Fruit fly (Drosophila melanogaster): ENCODE results near the gene CG2656.
A peak's percentile ranks its signal among the peaks of the same experiment; 100 is the strongest.

Gene CG2656

dm6 chr3R:7108589-7109312, 35.8 kb upstream of the CG2656 start (continued):
- peak; percentile 98 for TF ChIP-seq Ssrp (tag; optimal IDR thresholded peaks at IDR 0.05)
- peak; percentile 96 for TF ChIP-seq twi (tag; optimal IDR thresholded peaks at IDR 0.05)
- TF ChIP-seq CG10274 (GFP tag; optimal IDR thresholded peaks at IDR 0.05) = peak; percentile 40
- TF ChIP-seq zen2 (GFP tag; IDR thresholded peaks at IDR 0.05; ENCODE audit: partially characterized antibody) = no peak
- TF ChIP-seq CrebB (tag; optimal IDR thresholded peaks at IDR 0.05) = peak; percentile 90
- no peak for TF ChIP-seq CG16813 (GFP tag; IDR thresholded peaks at IDR 0.05; ENCODE audit: partially characterized antibody)
- TF ChIP-seq CG11695 (GFP tag; IDR thresholded peaks at IDR 0.05) = no peak
- TF ChIP-seq CG31388 (GFP tag; optimal IDR thresholded peaks at IDR 0.05) = peak; percentile 88
- peak; percentile 74 for TF ChIP-seq pros (GFP tag; optimal IDR thresholded peaks at IDR 0.05)
- peak; percentile 64 for TF ChIP-seq da (GFP tag; optimal IDR thresholded peaks at IDR 0.05)
- TF ChIP-seq danr (GFP tag; IDR thresholded peaks at IDR 0.05) = no peak
- peak; percentile 95 for TF ChIP-seq CG8290 (GFP tag; optimal IDR thresholded peaks at IDR 0.05)
- TF ChIP-seq CG8290 (tag; optimal IDR thresholded peaks at IDR 0.05) = peak; percentile 50 to 91
- no peak for TF ChIP-seq Doc3 (GFP tag; IDR thresholded peaks at IDR 0.05; ENCODE audit: partially characterized antibody)
- TF ChIP-seq CG7963 (GFP tag; IDR thresholded peaks at IDR 0.05; ENCODE audit: partially characterized antibody) = no peak
- TF ChIP-seq CG11398 (GFP tag; optimal IDR thresholded peaks at IDR 0.05) = peak; percentile 91
- TF ChIP-seq CG1529 (GFP tag; optimal IDR thresholded peaks at IDR 0.05) = peak; percentile 97
- peak; percentile 81 for TF ChIP-seq CG4854 (GFP tag; optimal IDR thresholded peaks at IDR 0.05)
- peak; percentile 93 for TF ChIP-seq CG1233 (GFP tag; optimal IDR thresholded peaks at IDR 0.05)
- TF ChIP-seq gce (GFP tag; IDR thresholded peaks at IDR 0.05) = no peak
- peak; percentile 95 for TF ChIP-seq cg (GFP tag; optimal IDR thresholded peaks at IDR 0.05)
- peak; percentile 77 for TF ChIP-seq Usf (GFP tag; optimal IDR thresholded peaks at IDR 0.05)
- peak; percentile 63; the same call in 3 of the 4 replicates for TF ChIP-seq Gug (GFP tag; IDR thresholded peaks at IDR 0.05)
- peak; percentile 74 for TF ChIP-seq CG6654 (GFP tag; optimal IDR thresholded peaks at IDR 0.05)
- TF ChIP-seq CG2889 (GFP tag; IDR thresholded peaks at IDR 0.05) = no peak
- no peak for TF ChIP-seq CG10959 (GFP tag; IDR thresholded peaks at IDR 0.05)
- TF ChIP-seq HLH3B (GFP tag; IDR thresholded peaks at IDR 0.05) = no peak
- TF ChIP-seq gsb (GFP tag; IDR thresholded peaks at IDR 0.05) = no peak
- no peak for TF ChIP-seq Lim3 (GFP tag; IDR thresholded peaks at IDR 0.05)
- peak; percentile 85 for TF ChIP-seq CG33213 (GFP tag; optimal IDR thresholded peaks at IDR 0.05)
- TF ChIP-seq CG3995 (GFP tag; optimal IDR thresholded peaks at IDR 0.05) = no peak
- TF ChIP-seq bigmax (GFP tag; optimal IDR thresholded peaks at IDR 0.05) = no peak
- TF ChIP-seq vfl (GFP tag; optimal IDR thresholded peaks at IDR 0.05) = no peak
- TF ChIP-seq CG4404 (GFP tag; IDR thresholded peaks at IDR 0.05) = no peak
- TF ChIP-seq gfzf (GFP tag; optimal IDR thresholded peaks at IDR 0.05) = no peak
- TF ChIP-seq Hr3 (GFP tag; optimal IDR thresholded peaks at IDR 0.05) = peak; percentile 96
- TF ChIP-seq CG4328 (GFP tag; optimal IDR thresholded peaks at IDR 0.05) = peak; percentile 88
- TF ChIP-seq her (GFP tag; optimal IDR thresholded peaks at IDR 0.05) = peak; percentile 38
- TF ChIP-seq CG18476 (GFP tag; optimal IDR thresholded peaks at IDR 0.05) = peak; percentile 91
- peak; percentile 97 for TF ChIP-seq Sox100B (GFP tag; optimal IDR thresholded peaks at IDR 0.05)
- peak; percentile 90 for TF ChIP-seq salm (tag; optimal IDR thresholded peaks at IDR 0.05)
- peak; percentile 77 for TF ChIP-seq Hmx (GFP tag; optimal IDR thresholded peaks at IDR 0.05)
- no peak for TF ChIP-seq Hr39 (optimal IDR thresholded peaks at IDR 0.05)
- TF ChIP-seq ATbp (GFP tag; optimal IDR thresholded peaks at IDR 0.05) = peak; percentile 96
- TF ChIP-seq CG6272 (GFP tag; IDR thresholded peaks at IDR 0.05) = peak; percentile 86
- no peak for TF ChIP-seq rib (GFP tag; IDR thresholded peaks at IDR 0.05)
- TF ChIP-seq insv (GFP tag; optimal IDR thresholded peaks at IDR 0.05) = no peak
- peak; percentile 92 for TF ChIP-seq CG9437 (GFP tag; optimal IDR thresholded peaks at IDR 0.05)
- TF ChIP-seq CG8281 (tag; optimal IDR thresholded peaks at IDR 0.05) = peak; percentile 84
- peak; percentile 69 for TF ChIP-seq slou (GFP tag; optimal IDR thresholded peaks at IDR 0.05)
- TF ChIP-seq CG17802 (tag; optimal IDR thresholded peaks at IDR 0.05) = peak; percentile 83
